Fruit fly (Drosophila melanogaster): ENCODE results near the gene RpL13A.

RpL13A gene

DNA sequence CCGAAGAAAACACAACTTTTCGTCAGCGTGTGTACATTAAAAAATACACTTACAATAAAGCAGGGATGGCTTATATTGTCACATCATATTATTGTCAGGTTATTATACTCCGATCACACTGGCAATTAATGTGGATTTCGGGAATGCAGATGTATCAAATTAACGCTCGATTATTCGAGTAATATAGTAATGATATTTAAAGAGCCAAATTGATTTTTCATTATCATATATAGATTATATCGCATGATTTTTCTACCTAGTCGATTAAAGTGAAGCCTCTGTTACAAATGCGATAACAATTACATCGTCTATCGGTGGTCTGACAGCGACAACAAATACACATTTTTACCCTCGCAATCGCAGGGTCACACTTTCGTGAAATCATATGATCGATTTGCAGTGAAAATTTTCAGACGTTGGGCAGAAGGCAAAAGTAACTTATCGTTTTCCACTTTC, 32.8 kb upstream of the RpL13A start, which contains the start of the genes noi and Vha26 (continued):
- no peak for TF ChIP-seq psq (GFP tag; optimal IDR thresholded peaks at IDR 0.05)
- TF ChIP-seq CG7357 (GFP tag; IDR thresholded peaks at IDR 0.05) = peak; percentile 98
- TF ChIP-seq CG4730 (GFP tag; IDR thresholded peaks at IDR 0.05) = no peak
- TF ChIP-seq CG9817 (tag; optimal IDR thresholded peaks at IDR 0.05) = no peak
- TF ChIP-seq CG6654 (GFP tag; optimal IDR thresholded peaks at IDR 0.05) = no peak
- peak in 1 of 2 experiments; percentile 54 for TF ChIP-seq Hr78 (GFP tag; optimal IDR thresholded peaks at IDR 0.05)
- no peak for TF ChIP-seq stc (GFP tag; IDR thresholded peaks at IDR 0.05)
- no peak for TF ChIP-seq kni (GFP tag; optimal IDR thresholded peaks at IDR 0.05)
- peak; percentile 12 for TF ChIP-seq ftz-f1 (GFP tag; optimal IDR thresholded peaks at IDR 0.05)
- TF ChIP-seq CG12942 (GFP tag; optimal IDR thresholded peaks at IDR 0.05) = no peak
- no peak for TF ChIP-seq Drgx (GFP tag; IDR thresholded peaks at IDR 0.05)
- TF ChIP-seq CG10979 (tag; optimal IDR thresholded peaks at IDR 0.05) = peak; percentile 21
- no peak for TF ChIP-seq br (optimal IDR thresholded peaks at IDR 0.05)
- TF ChIP-seq B-H2 (GFP tag; optimal IDR thresholded peaks at IDR 0.05) = no peak
- TF ChIP-seq Asciz (GFP tag; optimal IDR thresholded peaks at IDR 0.05) = no peak
- no peak for TF ChIP-seq CG3065 (GFP tag; optimal IDR thresholded peaks at IDR 0.05)
- TF ChIP-seq Atf6 (GFP tag; IDR thresholded peaks at IDR 0.05) = no peak
- no peak for TF ChIP-seq CG1832 (GFP tag; optimal IDR thresholded peaks at IDR 0.05)
- peak; percentile 38 for TF ChIP-seq Hsf (GFP tag; optimal IDR thresholded peaks at IDR 0.05)
- TF ChIP-seq crc (GFP tag; optimal IDR thresholded peaks at IDR 0.05) = no peak
- no peak for TF ChIP-seq Sox100B (GFP tag; optimal IDR thresholded peaks at IDR 0.05)
- TF ChIP-seq CoRest (tag; optimal IDR thresholded peaks at IDR 0.05) = no peak
- TF ChIP-seq CG5245 (GFP tag; optimal IDR thresholded peaks at IDR 0.05) = no peak
- no peak for TF ChIP-seq Hey (tag; optimal IDR thresholded peaks at IDR 0.05)
- TF ChIP-seq tap (tag; optimal IDR thresholded peaks at IDR 0.05) = no peak
- no peak for TF ChIP-seq luna (GFP tag; optimal IDR thresholded peaks at IDR 0.05)
- peak; percentile 30; the same call in 1 of the 2 replicates for TF ChIP-seq nerfin-2 (GFP tag; IDR thresholded peaks at IDR 0.05; ENCODE audit: partially characterized antibody)
- no peak for TF ChIP-seq NC2α (GFP tag; optimal IDR thresholded peaks at IDR 0.05)
- TF ChIP-seq fd3F (GFP tag; optimal IDR thresholded peaks at IDR 0.05) = peak; percentile 20
- TF ChIP-seq CG13424 (tag; optimal IDR thresholded peaks at IDR 0.05) = peak; percentile 63
- no peak for TF ChIP-seq CG8359 (GFP tag; optimal IDR thresholded peaks at IDR 0.05; ENCODE audit: borderline replicate concordance)
- TF ChIP-seq CG8924 (tag; optimal IDR thresholded peaks at IDR 0.05) = no peak
- TF ChIP-seq az2 (GFP tag; optimal IDR thresholded peaks at IDR 0.05) = peak; percentile 3
- TF ChIP-seq Dad (GFP tag; optimal IDR thresholded peaks at IDR 0.05) = no peak
- TF ChIP-seq croc (GFP tag; conservative IDR thresholded peaks at IDR 0.05) = no peak
- TF ChIP-seq Ets97D (GFP tag; optimal IDR thresholded peaks at IDR 0.05) = peak; percentile 77
- no peak for TF ChIP-seq gsb (GFP tag; IDR thresholded peaks at IDR 0.05)
- no peak for TF ChIP-seq dan (GFP tag; IDR thresholded peaks at IDR 0.05)
- TF ChIP-seq vnd (GFP tag; IDR thresholded peaks at IDR 0.05; ENCODE audit: partially characterized antibody) = 0 out of 3 replicates have a peak, but pooled peaks have one; percentile 45
- no peak for TF ChIP-seq rib (GFP tag; IDR thresholded peaks at IDR 0.05)
- no peak for TF ChIP-seq Gsc (GFP tag; IDR thresholded peaks at IDR 0.05)
- no peak for TF ChIP-seq Lpt (GFP tag; optimal IDR thresholded peaks at IDR 0.05)
- no peak for TF ChIP-seq tna (GFP tag; IDR thresholded peaks at IDR 0.05; ENCODE audit: partially characterized antibody)
- TF ChIP-seq CG7556 (GFP tag; optimal IDR thresholded peaks at IDR 0.05) = no peak
- peak; percentile 96 for TF ChIP-seq CG7928 (GFP tag; optimal IDR thresholded peaks at IDR 0.05)
- no peak for TF ChIP-seq Antp (GFP tag; optimal IDR thresholded peaks at IDR 0.05)
- no peak for TF ChIP-seq Lim3 (GFP tag; IDR thresholded peaks at IDR 0.05)
- TF ChIP-seq NK7.1 (GFP tag; optimal IDR thresholded peaks at IDR 0.05) = no peak
- no peak for TF ChIP-seq h (optimal IDR thresholded peaks at IDR 0.05)
- peak; percentile 59; the same call in 1 of the 3 replicates for TF ChIP-seq hb (GFP tag; IDR thresholded peaks at IDR 0.05; ENCODE audit: partially characterized antibody)
- TF ChIP-seq chinmo (GFP tag; IDR thresholded peaks at IDR 0.05; ENCODE audit: partially characterized antibody) = 0 out of 4 replicates have a peak, but pooled peaks have one; percentile 60
- TF ChIP-seq CG4424 (GFP tag; optimal IDR thresholded peaks at IDR 0.05) = peak; percentile 3

Measured in whole organism, embryonic.